Worm (Caenorhabditis elegans) whole organism, L4 larva: ENCODE measurements around the gene unc-27.

Experiments used
- ZK546.5 ChIP-seq, 2 experiments: sonication (generic microtip); optimal IDR thresholded peaks; 2 replicates each; lab custom pipeline; 2017; ENCODE audit warnings: missing biosample characterization in 2 of 2, missing genetic modification characterization in 2 of 2
- ces-1 ChIP-seq: fragments of 150-350 bp; sonication (generic microtip); optimal IDR thresholded peaks from 4 replicates; lab custom pipeline; 2014; ENCODE audit warnings: missing biosample characterization, missing genetic modification reagents, missing genetic modification characterization
- daf-19 ChIP-seq: fragments of 200-800 bp; sonication (Bioruptor generic); conservative IDR thresholded peaks from 2 replicates; pipeline ENCODE4 v1.3.6; 2022; ENCODE audit warnings: missing genetic modification characterization, missing compliant biosample characterization
- dve-1 ChIP-seq: sonication (generic microtip); optimal IDR thresholded peaks from 2 replicates; lab custom pipeline; 2017; ENCODE audit warnings: antibody characterized with exemption, mild to moderate bottlenecking, missing genetic modification characterization, missing compliant biosample characterization; ENCODE audit not compliant: insufficient read depth
- madf-5 ChIP-seq, 2 experiments: fragments of 200-800 bp; sonication (Bioruptor generic); IDR thresholded peaks; 2 replicates each; pipeline ENCODE4 v1.3.6; 2022; ENCODE audit warnings: missing compliant biosample characterization in 2 of 2, missing genetic modification characterization in 2 of 2
- nhr-111 ChIP-seq: fragments of 200-800 bp; sonication (Bioruptor generic); optimal IDR thresholded peaks from 2 replicates; lab custom pipeline; 2018; ENCODE audit warnings: mild to moderate bottlenecking, missing genetic modification characterization, missing compliant biosample characterization
- nhr-25 ChIP-seq: sonication (generic microtip); optimal IDR thresholded peaks from 2 replicates; lab custom pipeline; 2017; ENCODE audit warnings: missing genetic modification characterization, mild to moderate bottlenecking, missing compliant biosample characterization, antibody characterized with exemption, moderate library complexity, borderline replicate concordance; ENCODE audit not compliant: insufficient read depth
- nhr-77 ChIP-seq: fragments of 150-350 bp; optimal IDR thresholded peaks from 2 replicates; lab custom pipeline; 2014; ENCODE audit warnings: missing biosample characterization, missing genetic modification characterization
- skn-1 ChIP-seq: fragments of 150-350 bp; optimal IDR thresholded peaks from 2 replicates; lab custom pipeline; 2014; ENCODE audit warnings: missing biosample characterization, missing genetic modification characterization
- snpc-1.2 ChIP-seq: fragments of 200-800 bp; sonication (Bioruptor generic); IDR thresholded peaks from 2 replicates; pipeline ENCODE4 v1.3.6; 2022; ENCODE audit warnings: missing genetic modification reagents, missing genetic modification characterization, missing compliant biosample characterization
- snpc-4 ChIP-seq: fragments of 150-350 bp; optimal IDR thresholded peaks from 2 replicates; lab custom pipeline; 2014; ENCODE audit warnings: missing biosample characterization, missing genetic modification characterization
- unc-62 ChIP-seq, 3 experiments: fragments of 150-350 bp in 1 of 3; sonication (generic microtip); optimal IDR thresholded peaks in 2 of 3; peaks in 1 of 3; 1 replicate in 1 of 3; 2 replicates in 2 of 3; lab custom pipeline; 2014 to 2017; ENCODE audit warnings: missing biosample characterization in 3 of 3, missing genetic modification characterization in 3 of 3, missing genetic modification reagents in 3 of 3, missing genotype in 1 of 3
- zfp-2 ChIP-seq: sonication (generic microtip); optimal IDR thresholded peaks from 2 replicates; lab custom pipeline; 2016; ENCODE audit warnings: mild to moderate bottlenecking, missing genetic modification characterization, missing compliant biosample characterization
- ztf-11 ChIP-seq: fragments of 150-350 bp; optimal IDR thresholded peaks from 2 replicates; lab custom pipeline; 2014; ENCODE audit warnings: missing biosample characterization, missing genetic modification characterization

- TF ChIP-seq nhr-111 (GFP tag; lab: Kevin White, UChicago) = no peak
- no peak for TF ChIP-seq snpc-1.2 (GFP tag; lab: Robert Waterston, UW)
- peak; percentile 93 for TF ChIP-seq dve-1 (tag; lab: Kevin White, UChicago)
- peak in 1 of 2 experiments; percentile 7 for TF ChIP-seq ZK546.5 (tag; optimal IDR thresholded peaks at IDR 0.05; lab: Kevin White, UChicago)
- no peak for TF ChIP-seq ztf-11 (tag; lab: Kevin White, UChicago)
- peak in 1 of 2 experiments; percentile 99 for TF ChIP-seq unc-62 (GFP tag; optimal IDR thresholded peaks at IDR 0.05 in 1 of 2; lab: Kevin White, UChicago)
- no peak for TF ChIP-seq unc-62 (tag; optimal IDR thresholded peaks at IDR 0.05; lab: Kevin White, UChicago)
- no peak for TF ChIP-seq zfp-2 (tag; lab: Kevin White, UChicago)
- TF ChIP-seq ces-1 (GFP tag; lab: Kevin White, UChicago) = no peak
- no peak for TF ChIP-seq daf-19
- TF ChIP-seq nhr-25 = peak; percentile 74
- TF ChIP-seq snpc-4 = no peak
- no peak for TF ChIP-seq skn-1 (tag; lab: Kevin White, UChicago)
- TF ChIP-seq nhr-77 (tag; lab: Kevin White, UChicago) = peak; percentile 93
- no peak for TF ChIP-seq madf-5 (GFP tag; IDR thresholded peaks at IDR 0.05; lab: Robert Waterston, UW)
Measured at ce11 chrX:8810908-8811307, 21.7 kb downstream of the unc-27 start, which contains the start of gene R04E5.9.
